Fruit fly (Drosophila melanogaster): ENCODE data around the gene CG8281.

DNA sequence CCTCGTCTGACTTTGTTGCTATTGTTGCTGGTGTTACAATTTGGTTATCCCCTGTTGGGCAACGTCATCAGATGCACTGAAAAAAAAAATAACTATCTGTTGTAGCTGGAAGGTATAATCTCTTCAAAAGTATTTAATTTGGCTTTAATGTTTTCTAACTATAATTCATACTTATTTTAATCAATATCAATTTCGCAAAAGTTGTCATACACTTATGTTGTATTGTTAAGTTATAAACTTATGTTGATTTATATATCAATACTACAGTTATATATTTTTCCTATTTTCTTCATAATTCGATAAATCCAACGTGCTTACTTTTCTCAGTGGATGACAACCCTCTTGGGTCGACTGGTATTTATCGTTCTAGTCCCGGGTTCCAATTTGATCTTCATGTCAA lies 41.5 kb downstream of the CG8281 start:
- TF ChIP-seq CG8478 (optimal IDR thresholded peaks at IDR 0.05) (no peak), CTCF (optimal IDR thresholded peaks at IDR 0.05) (no peak)
